Worm (Caenorhabditis elegans): ENCODE measurements around the gene T20F7.3.
"Not testable (repeated sequence)": the region's sequence is repeated elsewhere in the genome, so short reads cannot be mapped to it uniquely, and the experiment has no call there.

T20F7.3 gene

ce11 chrX:16880426-16880825 lies 20.2 kb downstream of the T20F7.3 start, which contains the start of gene acs-9:
Gene acs-9, minus strand, starts transcription at chrX:16880526.
- TF ChIP-seq ceh-14 (tag; optimal IDR thresholded peaks at IDR 0.05) (no peak), npax-4 (tag; optimal IDR thresholded peaks at IDR 0.05) (no peak), Y22D7AL.16 (tag; optimal IDR thresholded peaks at IDR 0.05) (no peak)

ce11 chrX:16883426-16883825 lies 23.2 kb downstream of the T20F7.3 start, which contains the start of gene Y13C8A.1:
Gene Y13C8A.1, plus strand, starts transcription at chrX:16883726.
- not testable (repeated sequence) for TF ChIP-seq tbx-2, elt-2, pha-2 (tag; optimal IDR thresholded peaks at IDR 0.05)

- TF ChIP-seq nfya-1 (tag; optimal IDR thresholded peaks at IDR 0.05) (no peak), unc-42 (tag; optimal IDR thresholded peaks at IDR 0.05) (no peak), ceh-34 (tag; optimal IDR thresholded peaks at IDR 0.05) (no peak), T23F11.4 (GFP tag; optimal IDR thresholded peaks at IDR 0.05) (no peak), fkh-6 (tag; optimal IDR thresholded peaks at IDR 0.05) (no peak), pag-3 (tag; optimal IDR thresholded peaks at IDR 0.05; ENCODE audit: borderline replicate concordance) (no peak), nhr-232 (tag; optimal IDR thresholded peaks at IDR 0.05) (no peak), ztf-16 (tag; optimal IDR thresholded peaks at IDR 0.05) (no peak), nhr-11 (tag; optimal IDR thresholded peaks at IDR 0.05) (no peak), pat-9 (tag; optimal IDR thresholded peaks at IDR 0.05) (no peak), pros-1 (tag; optimal IDR thresholded peaks at IDR 0.05) (no peak), Y22D7AL.16 (tag; optimal IDR thresholded peaks at IDR 0.05) (no peak), ets-4 (tag; optimal IDR thresholded peaks at IDR 0.05) (no peak), mec-3 (tag; optimal IDR thresholded peaks at IDR 0.05; ENCODE audit: borderline replicate concordance) (no peak)
These were observed 23.9 kb downstream of the T20F7.3 start for ce11 chrX:16884075-16884474.

- TF ChIP-seq hlh-6 (tag; optimal IDR thresholded peaks at IDR 0.05): no peak
- TF ChIP-seq ceh-31 (tag; optimal IDR thresholded peaks at IDR 0.05): no peak
- TF ChIP-seq ets-4 (tag; optimal IDR thresholded peaks at IDR 0.05): no peak
- no peak for TF ChIP-seq ceh-18 (tag; optimal IDR thresholded peaks at IDR 0.05)
- TF ChIP-seq nhr-232 (tag; optimal IDR thresholded peaks at IDR 0.05): no peak
- no peak for TF ChIP-seq pqm-1 (tag; optimal IDR thresholded peaks at IDR 0.05)
- TF ChIP-seq ceh-48 (tag; optimal IDR thresholded peaks at IDR 0.05): no peak
- no peak for TF ChIP-seq F13H6.1 (tag; optimal IDR thresholded peaks at IDR 0.05)
- no peak for TF ChIP-seq ceh-9 (tag; optimal IDR thresholded peaks at IDR 0.05)
- no peak for TF ChIP-seq pag-3 (tag; optimal IDR thresholded peaks at IDR 0.05; ENCODE audit: borderline replicate concordance)
- no peak for TF ChIP-seq elt-2 (tag; optimal IDR thresholded peaks at IDR 0.05)
- TF ChIP-seq pat-9 (tag; optimal IDR thresholded peaks at IDR 0.05): no peak
- no peak for TF ChIP-seq hlh-15 (tag; optimal IDR thresholded peaks at IDR 0.05)
- no peak for TF ChIP-seq eyg-1 (tag; optimal IDR thresholded peaks at IDR 0.05)
These were observed 31.5 kb downstream of the T20F7.3 start, which contains the start of gene F39F10.3 for ce11 chrX:16891683-16892082. Gene F39F10.3, plus strand, starts transcription at chrX:16891983.

ce11 chrX:16893767-16894166 lies 33.6 kb downstream of the T20F7.3 start:
- no peak for TF ChIP-seq ets-4 (tag; optimal IDR thresholded peaks at IDR 0.05)

- TF ChIP-seq fkh-6 (tag; optimal IDR thresholded peaks at IDR 0.05) (no peak), ceh-48 (tag; optimal IDR thresholded peaks at IDR 0.05) (no peak), pat-9 (tag; optimal IDR thresholded peaks at IDR 0.05) (no peak), fax-1 (tag; optimal IDR thresholded peaks at IDR 0.05) (no peak), ceh-34 (tag; optimal IDR thresholded peaks at IDR 0.05) (no peak), F13H6.1 (tag; optimal IDR thresholded peaks at IDR 0.05) (no peak), ztf-16 (tag; optimal IDR thresholded peaks at IDR 0.05) (no peak), ceh-18 (tag; optimal IDR thresholded peaks at IDR 0.05) (no peak), ceh-22 (tag; optimal IDR thresholded peaks at IDR 0.05) (no peak), hlh-8 (tag; optimal IDR thresholded peaks at IDR 0.05) (no peak), tbx-7 (tag; optimal IDR thresholded peaks at IDR 0.05) (no peak), ceh-30 (tag; optimal IDR thresholded peaks at IDR 0.05) (no peak), dmd-4 (tag; optimal IDR thresholded peaks at IDR 0.05; ENCODE audit: borderline replicate concordance) (no peak), mec-3 (tag; optimal IDR thresholded peaks at IDR 0.05; ENCODE audit: borderline replicate concordance) (no peak)
These were observed 34.4 kb downstream of the T20F7.3 start, which contains the start of gene F39F10.2 for ce11 chrX:16894577-16894976. Gene F39F10.2, plus strand, starts transcription at chrX:16894877.
